Fruit fly (Drosophila melanogaster) whole organism, embryonic: ENCODE results near the gene CG4270.
A peak's percentile ranks its signal among the peaks of the same experiment; 100 is the strongest.

ENCODE experiments used
- Abd-B ChIP-seq: fragments of 200-800 bp; sonication (Bioruptor generic); optimal IDR thresholded peaks from 2 replicates; lab custom pipeline; 2018; ENCODE audit warnings: missing biosample characterization, mild to moderate bottlenecking, missing genetic modification characterization, moderate library complexity
- BEAF-32 ChIP-seq: fragments of 200-800 bp; sonication (Bioruptor generic); optimal IDR thresholded peaks from 3 replicates; lab custom pipeline; 2017; ENCODE audit warnings: missing biosample characterization, missing genetic modification characterization, mild to moderate bottlenecking, moderate library complexity, missing genetic modification reagents
- CG10274 ChIP-seq: fragments of 200-800 bp; sonication (Bioruptor generic); optimal IDR thresholded peaks from 3 replicates; lab custom pipeline; 2017; ENCODE audit warnings: missing biosample characterization, mild to moderate bottlenecking, missing genetic modification characterization
- CG10321 ChIP-seq: fragments of 200-800 bp; sonication (Bioruptor generic); IDR thresholded peaks from 2 replicates; pipeline ENCODE4 v1.3.6; 2022; ENCODE audit warnings: missing biosample characterization, missing genetic modification characterization
- CG10565 ChIP-seq: fragments of 200-800 bp; sonication (Bioruptor generic); optimal IDR thresholded peaks from 3 replicates; lab custom pipeline; 2016; ENCODE audit warnings: missing biosample characterization, mild to moderate bottlenecking, missing genetic modification characterization
- CG12299 ChIP-seq: fragments of 200-800 bp; sonication (Bioruptor generic); optimal IDR thresholded peaks from 2 replicates; lab custom pipeline; 2018; ENCODE audit warnings: missing biosample characterization, mild to moderate bottlenecking, missing genetic modification characterization
- CG13123 ChIP-seq: fragments of 200-800 bp; sonication (Bioruptor generic); optimal IDR thresholded peaks from 2 replicates; lab custom pipeline; 2016; ENCODE audit warnings: missing biosample characterization, missing genetic modification characterization
- CG13424 ChIP-seq: fragments of 200-800 bp; sonication (Bioruptor generic); optimal IDR thresholded peaks from 2 replicates; lab custom pipeline; 2019; ENCODE audit warnings: missing biosample characterization, mild to moderate bottlenecking, missing genetic modification characterization, moderate library complexity
- CG14014 ChIP-seq: fragments of 200-800 bp; sonication (Bioruptor generic); IDR thresholded peaks from 2 replicates; pipeline ENCODE4 v1.3.6; 2022; ENCODE audit warnings: missing biosample characterization, missing genetic modification characterization
- CG15479 ChIP-seq: fragments of 200-800 bp; sonication (Bioruptor generic); optimal IDR thresholded peaks from 3 replicates; lab custom pipeline; 2019; ENCODE audit warnings: missing biosample characterization, mild to moderate bottlenecking, missing genetic modification characterization, moderate library complexity
- CG15514 ChIP-seq: fragments of 200-800 bp; sonication (Bioruptor generic); optimal IDR thresholded peaks from 3 replicates; lab custom pipeline; 2017; ENCODE audit warnings: missing biosample characterization, missing genetic modification characterization, mild to moderate bottlenecking, moderate library complexity, missing genetic modification reagents
- CG15696 ChIP-seq: fragments of 200-800 bp; sonication (Bioruptor generic); optimal IDR thresholded peaks from 2 replicates; lab custom pipeline; 2019; ENCODE audit warnings: missing biosample characterization, mild to moderate bottlenecking, missing genetic modification characterization, moderate library complexity
- CG16813 ChIP-seq: fragments of 200-800 bp; sonication (Bioruptor generic); IDR thresholded peaks from 3 replicates; pipeline ENCODE4 v1.3.6; 2022; ENCODE audit warnings: missing biosample characterization, missing genetic modification characterization; ENCODE audit not compliant: partially characterized antibody
- CG16863 ChIP-seq: fragments of 200-800 bp; sonication (Bioruptor generic); optimal IDR thresholded peaks from 3 replicates; lab custom pipeline; 2016; ENCODE audit warnings: missing biosample characterization, missing genetic modification characterization
- CG17361 ChIP-seq: fragments of 200-800 bp; sonication (Bioruptor generic); IDR thresholded peaks from 3 replicates; pipeline ENCODE4 v1.3.6; 2022; ENCODE audit warnings: missing biosample characterization, missing genetic modification characterization
- CG17385 ChIP-seq: fragments of 200-800 bp; sonication (Bioruptor generic); optimal IDR thresholded peaks from 3 replicates; lab custom pipeline; 2018; ENCODE audit warnings: missing biosample characterization, mild to moderate bottlenecking, missing genetic modification characterization
- CG17912 ChIP-seq: fragments of 200-800 bp; sonication (Bioruptor generic); optimal IDR thresholded peaks from 2 replicates; lab custom pipeline; 2018; ENCODE audit warnings: missing biosample characterization, mild to moderate bottlenecking, missing genetic modification characterization
- CG2116 ChIP-seq: fragments of 200-800 bp; sonication (Bioruptor generic); optimal IDR thresholded peaks from 3 replicates; lab custom pipeline; 2018; ENCODE audit warnings: missing biosample characterization, mild to moderate bottlenecking, missing genetic modification characterization
- CG31441 ChIP-seq: fragments of 200-800 bp; sonication (Bioruptor generic); IDR thresholded peaks from 2 replicates; pipeline ENCODE4 v1.3.6; 2022; ENCODE audit warnings: missing biosample characterization, missing genetic modification characterization
- CG33557 ChIP-seq: fragments of 200-800 bp; sonication (Bioruptor generic); optimal IDR thresholded peaks from 2 replicates; lab custom pipeline; 2019; ENCODE audit warnings: missing biosample characterization, mild to moderate bottlenecking, missing genetic modification characterization, moderate library complexity
- CG7745 ChIP-seq: fragments of 200-800 bp; sonication (Bioruptor generic); optimal IDR thresholded peaks from 2 replicates; lab custom pipeline; 2018; ENCODE audit warnings: missing biosample characterization, mild to moderate bottlenecking, missing genetic modification characterization, moderate library complexity
- CG8924 ChIP-seq: fragments of 200-800 bp; optimal IDR thresholded peaks from 3 replicates; lab custom pipeline; 2019; ENCODE audit warnings: missing biosample characterization, mild to moderate bottlenecking, missing genetic modification characterization, moderate library complexity
- CHES-1-like ChIP-seq: fragments of 200-800 bp; sonication (Bioruptor generic); optimal IDR thresholded peaks from 2 replicates; lab custom pipeline; 2016; ENCODE audit warnings: missing biosample characterization, missing genetic modification characterization
- Dad ChIP-seq: fragments of 200-800 bp; sonication (Bioruptor generic); optimal IDR thresholded peaks from 3 replicates; lab custom pipeline; 2016; ENCODE audit warnings: missing biosample characterization, missing genetic modification characterization
- Dll ChIP-seq: fragments of 200-800 bp; sonication (Bioruptor generic); IDR thresholded peaks from 4 replicates; pipeline ENCODE4 v1.3.6; 2022; ENCODE audit warnings: missing biosample characterization, missing genetic modification characterization; ENCODE audit not compliant: partially characterized antibody
- Dref ChIP-seq: fragments of 200-800 bp; sonication (Bioruptor generic); IDR thresholded peaks from 2 replicates; pipeline ENCODE4 v1.3.6; 2022; ENCODE audit warnings: missing biosample characterization, missing genetic modification characterization
- H15 ChIP-seq: fragments of 200-800 bp; sonication (Bioruptor generic); IDR thresholded peaks from 3 replicates; pipeline ENCODE4 v1.3.6; 2022; ENCODE audit warnings: missing biosample characterization, missing genetic modification characterization
- MBD-R2 ChIP-seq: fragments of 200-800 bp; sonication (Bioruptor generic); IDR thresholded peaks from 2 replicates; pipeline ENCODE4 v1.3.6; 2022; ENCODE audit warnings: missing biosample characterization, missing genetic modification characterization
- NC2β ChIP-seq: fragments of 200-800 bp; sonication (Bioruptor generic); optimal IDR thresholded peaks from 2 replicates; lab custom pipeline; 2016; ENCODE audit warnings: missing biosample characterization, missing genetic modification characterization
- Nf-YA ChIP-seq: fragments of 200-800 bp; sonication (Bioruptor generic); IDR thresholded peaks from 2 replicates; pipeline ENCODE4 v1.3.6; 2022; ENCODE audit warnings: missing biosample characterization, missing genetic modification characterization
- Sin3A ChIP-seq: fragments of >200 bp; optimal IDR thresholded peaks from 2 replicates; lab custom pipeline; 2018
- bbx ChIP-seq: fragments of 200-800 bp; sonication (Bioruptor generic); IDR thresholded peaks from 2 replicates; pipeline ENCODE4 v1.3.6; 2022; ENCODE audit warnings: missing biosample characterization, missing genetic modification characterization; ENCODE audit not compliant: partially characterized antibody
- bcd ChIP-seq: fragments of 200-800 bp; sonication (Bioruptor generic); optimal IDR thresholded peaks from 2 replicates; lab custom pipeline; 2017; ENCODE audit warnings: missing biosample characterization, mild to moderate bottlenecking, missing genetic modification characterization
- danr ChIP-seq: fragments of 200-800 bp; sonication (Bioruptor generic); IDR thresholded peaks from 2 replicates; pipeline ENCODE4 v1.3.6; 2022; ENCODE audit warnings: missing biosample characterization, missing genetic modification characterization
- fd102C ChIP-seq: fragments of 200-800 bp; sonication (Bioruptor generic); optimal IDR thresholded peaks from 2 replicates; lab custom pipeline; 2018; ENCODE audit warnings: missing biosample characterization, mild to moderate bottlenecking, missing genetic modification characterization, moderate library complexity
- gcm ChIP-seq: fragments of 200-800 bp; sonication (Bioruptor generic); optimal IDR thresholded peaks from 2 replicates; lab custom pipeline; 2019; ENCODE audit warnings: missing biosample characterization, mild to moderate bottlenecking, missing genetic modification characterization, moderate library complexity
- hth ChIP-seq: fragments of >200 bp; optimal IDR thresholded peaks from 2 replicates; lab custom pipeline; 2017; ENCODE audit warnings: inconsistent platforms
- jumu ChIP-seq: fragments of 200-800 bp; sonication (Bioruptor generic); optimal IDR thresholded peaks from 3 replicates; lab custom pipeline; 2016; ENCODE audit warnings: missing biosample characterization, missing genetic modification characterization
- mam ChIP-seq: fragments of 200-800 bp; sonication (Bioruptor generic); optimal IDR thresholded peaks from 3 replicates; lab custom pipeline; 2016; ENCODE audit warnings: missing biosample characterization, missing genetic modification characterization
- nau ChIP-seq: fragments of 200-800 bp; sonication (Bioruptor generic); optimal IDR thresholded peaks from 3 replicates; lab custom pipeline; 2017; ENCODE audit warnings: missing biosample characterization, mild to moderate bottlenecking, missing genetic modification characterization, missing genetic modification reagents
- nerfin-1 ChIP-seq: fragments of 200-800 bp; sonication (Bioruptor generic); optimal IDR thresholded peaks from 3 replicates; lab custom pipeline; 2019; ENCODE audit warnings: missing biosample characterization, mild to moderate bottlenecking, missing genetic modification characterization, moderate library complexity
- nerfin-2 ChIP-seq: fragments of 200-800 bp; sonication (Bioruptor generic); IDR thresholded peaks from 2 replicates; pipeline ENCODE4 v1.3.6; 2022; ENCODE audit warnings: missing biosample characterization, missing genetic modification characterization; ENCODE audit not compliant: partially characterized antibody
- onecut ChIP-seq: fragments of 200-800 bp; sonication (Bioruptor generic); IDR thresholded peaks from 2 replicates; pipeline ENCODE4 v1.3.6; 2022; ENCODE audit warnings: missing biosample characterization, missing genetic modification characterization
- org-1 ChIP-seq: fragments of 200-800 bp; sonication (Bioruptor generic); optimal IDR thresholded peaks from 2 replicates; lab custom pipeline; 2017; ENCODE audit warnings: missing biosample characterization, missing genetic modification characterization
- sens ChIP-seq: fragments of 200-800 bp; sonication (Bioruptor generic); peaks from one replicate; lab custom pipeline; 2016; ENCODE audit warnings: missing biosample characterization, missing genetic modification characterization
- tll ChIP-seq, 2 experiments: fragments of 200-800 bp in 1 of 2; fragments of >200 bp in 1 of 2; sonication (Bioruptor generic) in 1 of 2; optimal IDR thresholded peaks; 2 replicates each; lab custom pipeline; 2017 to 2019; ENCODE audit warnings: missing biosample characterization in 2 of 2, missing genetic modification characterization in 2 of 2, mild to moderate bottlenecking in 1 of 2, moderate library complexity in 1 of 2
- tna ChIP-seq: fragments of 200-800 bp; sonication (Bioruptor generic); IDR thresholded peaks from 2 replicates; pipeline ENCODE4 v1.3.6; 2022; ENCODE audit warnings: missing biosample characterization, missing genetic modification characterization; ENCODE audit not compliant: partially characterized antibody
- trem ChIP-seq: fragments of 200-800 bp; optimal IDR thresholded peaks from 3 replicates; lab custom pipeline; 2019; ENCODE audit warnings: missing biosample characterization, mild to moderate bottlenecking, missing genetic modification characterization, moderate library complexity
- twi ChIP-seq: fragments of 200-800 bp; optimal IDR thresholded peaks from 2 replicates; lab custom pipeline; 2019; ENCODE audit warnings: missing biosample characterization, mild to moderate bottlenecking, missing genetic modification characterization, moderate library complexity
- zen ChIP-seq: fragments of 200-800 bp; sonication (Bioruptor generic); optimal IDR thresholded peaks from 3 replicates; lab custom pipeline; 2018; ENCODE audit warnings: missing biosample characterization, mild to moderate bottlenecking, missing genetic modification characterization, moderate library complexity

The CG4270 gene

dm6 chr2L:2263142-2263541, at the start of gene CG4270:
Gene CG4270 (plus strand): TSS chr2L:2263442.
- TF ChIP-seq tna (GFP tag; lab: Robert Waterston, UW) (no peak), CHES-1-like (GFP tag; lab: Kevin White, UChicago) (no peak), NC2β (no peak), danr (GFP tag; lab: Robert Waterston, UW) (no peak), onecut (no peak), nau (GFP tag; lab: Kevin White, UChicago) (no peak), twi (tag; lab: Kevin White, UChicago) (no peak), CG15479 (GFP tag; lab: Kevin White, UChicago) (no peak), CG13424 (no peak), CG16863 (no peak), gcm (GFP tag; lab: Kevin White, UChicago) (no peak), CG7745 (tag; lab: Kevin White, UChicago) (no peak), fd102C (GFP tag; lab: Kevin White, UChicago) (no peak)

dm6 chr2L:2214004-2214403, 49.2 kb upstream of the CG4270 start, which contains the start of the genes Uch and CG34174:
Gene Uch (minus strand): TSS chr2L:2214211.
Gene CG34174 (plus strand): TSS chr2L:2214266.
- TF ChIP-seq CG14014 (GFP tag; lab: Robert Waterston, UW) (no peak), CG17361 (GFP tag; lab: Robert Waterston, UW) (peak; percentile 46; the same call in 1 of the 3 replicates), org-1 (GFP tag; lab: Kevin White, UChicago) (no peak), Sin3A (lab: Kevin White, UChicago) (peak; percentile 43), CG33557 (GFP tag; lab: Kevin White, UChicago) (peak; percentile 32), BEAF-32 (peak; percentile 79), bcd (GFP tag; lab: Kevin White, UChicago) (peak; percentile 24), CG17912 (GFP tag; lab: Kevin White, UChicago) (no peak), CG10274 (GFP tag; lab: Kevin White, UChicago) (no peak), CG31441 (0 out of 2 replicates have a peak, but pooled peaks have one; percentile 12), Dad (GFP tag; lab: Kevin White, UChicago) (no peak), sens (GFP tag; lab: Kevin White, UChicago) (peak; percentile 81), nerfin-2 (no peak; the same call in 1 of the 2 replicates), CG8924 (no peak), CG15696 (peak; percentile 1), CG2116 (GFP tag; lab: Kevin White, UChicago) (peak; percentile 64), jumu (GFP tag; lab: Kevin White, UChicago) (no peak), zen (peak; percentile 46), CG13123 (GFP tag; lab: Kevin White, UChicago) (no peak), CG16813 (GFP tag; lab: Robert Waterston, UW) (peak; percentile 70), trem (tag; lab: Kevin White, UChicago) (peak; percentile 59), Dll (GFP tag; lab: Robert Waterston, UW) (peak; percentile 82), CG15514 (GFP tag; lab: Kevin White, UChicago) (peak; percentile 44), MBD-R2 (GFP tag; lab: Robert Waterston, UW) (peak; percentile 86), Dref (GFP tag; lab: Robert Waterston, UW) (peak; percentile 60), mam (GFP tag; lab: Kevin White, UChicago) (peak; percentile 0), H15 (GFP tag; lab: Robert Waterston, UW) (no peak), tll (GFP tag; optimal IDR thresholded peaks at IDR 0.05; lab: Kevin White, UChicago) (no peak), CG10565 (no peak), CG17385 (peak; percentile 40), Abd-B (peak; percentile 44), bbx (GFP tag; lab: Robert Waterston, UW) (peak; percentile 47), nerfin-1 (tag; lab: Kevin White, UChicago) (peak; percentile 24), hth (lab: Kevin White, UChicago) (no peak), CG12299 (tag; lab: Kevin White, UChicago) (peak; percentile 22), Nf-YA (GFP tag; lab: Robert Waterston, UW) (no peak), CG10321 (GFP tag; lab: Robert Waterston, UW) (no peak)
